Fruit fly (Drosophila melanogaster): ENCODE results near the gene CG42342.

DNA sequence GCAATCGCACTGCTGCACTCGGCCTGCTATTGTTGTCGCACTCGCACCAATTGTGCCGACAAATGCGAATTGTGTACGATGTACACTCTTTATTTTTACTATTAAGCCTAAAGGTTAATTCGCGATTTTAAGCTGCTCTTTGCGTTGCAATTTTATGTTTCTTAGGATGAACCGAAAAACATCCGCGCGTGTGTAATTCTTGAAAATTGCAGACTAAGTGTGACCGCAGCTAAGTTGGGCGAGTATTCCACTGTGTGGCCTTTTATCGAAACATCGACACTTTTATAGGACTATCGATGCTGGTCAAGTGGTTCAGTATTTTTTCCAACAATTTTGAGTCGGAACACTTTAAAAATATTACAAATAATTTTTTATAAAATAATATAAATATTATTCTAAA lies 49.0 kb upstream of the CG42342 start, which contains the start of gene Pak3:
- TF ChIP-seq jim (GFP tag; optimal IDR thresholded peaks at IDR 0.05) = no peak
- no peak for TF ChIP-seq Jra (GFP tag; optimal IDR thresholded peaks at IDR 0.05)
- peak; percentile 58 for TF ChIP-seq Hr83 (GFP tag; optimal IDR thresholded peaks at IDR 0.05; ENCODE audit: poor library complexity, severe bottlenecking)
- no peak for TF ChIP-seq h (GFP tag; optimal IDR thresholded peaks at IDR 0.05)
- no peak for TF ChIP-seq woc (GFP tag; optimal IDR thresholded peaks at IDR 0.05)
- TF ChIP-seq dl (GFP tag; optimal IDR thresholded peaks at IDR 0.05; ENCODE audit: insufficient read depth in 1 of 2, partially characterized antibody in 2 of 2) = no peak
- no peak for TF ChIP-seq Dfd (GFP tag; optimal IDR thresholded peaks at IDR 0.05)

All from whole organism, wandering third instar larva.